Fruit fly (Drosophila melanogaster) whole organism, embryonic: ENCODE measurements around the gene Crys.

ENCODE experiments used
- CG10147 ChIP-seq: fragments of 200-800 bp; sonication (Bioruptor generic); optimal IDR thresholded peaks from 2 replicates; lab custom pipeline; 2019; ENCODE audit warnings: missing biosample characterization, mild to moderate bottlenecking, missing genetic modification characterization, moderate library complexity
- CG10959 ChIP-seq: fragments of 200-800 bp; sonication (Bioruptor generic); IDR thresholded peaks from 2 replicates; pipeline ENCODE4 v1.3.6; 2022; ENCODE audit warnings: missing biosample characterization, missing genetic modification characterization
- CG11560 ChIP-seq: fragments of 200-800 bp; sonication (Bioruptor generic); IDR thresholded peaks from 3 replicates; pipeline ENCODE4 v1.3.6; 2022; ENCODE audit warnings: missing biosample characterization, missing genetic modification characterization
- CG12659 ChIP-seq: fragments of 200-800 bp; sonication (Bioruptor generic); optimal IDR thresholded peaks from 3 replicates; lab custom pipeline; 2017; ENCODE audit warnings: mild to moderate bottlenecking, missing biosample characterization, missing genetic modification reagents, missing genetic modification characterization
- CG12942 ChIP-seq: fragments of 200-800 bp; sonication (Bioruptor generic); optimal IDR thresholded peaks from 3 replicates; lab custom pipeline; 2016; ENCODE audit warnings: missing biosample characterization, missing genetic modification characterization
- CG13296 ChIP-seq: fragments of 200-800 bp; sonication (Bioruptor generic); optimal IDR thresholded peaks from 3 replicates; lab custom pipeline; 2018; ENCODE audit warnings: missing biosample characterization, mild to moderate bottlenecking, missing genetic modification characterization
- CG14965 ChIP-seq: fragments of 200-800 bp; sonication (Bioruptor generic); optimal IDR thresholded peaks from 2 replicates; lab custom pipeline; 2016; ENCODE audit warnings: missing biosample characterization, missing genetic modification characterization, borderline replicate concordance
- CG17359 ChIP-seq: fragments of 200-800 bp; sonication (Bioruptor generic); optimal IDR thresholded peaks from 3 replicates; lab custom pipeline; 2018; ENCODE audit warnings: missing biosample characterization, mild to moderate bottlenecking, missing genetic modification characterization, moderate library complexity
- CG18599 ChIP-seq: fragments of 200-800 bp; sonication (Bioruptor generic); optimal IDR thresholded peaks from 3 replicates; lab custom pipeline; 2017; ENCODE audit warnings: missing biosample characterization, missing genetic modification characterization, mild to moderate bottlenecking, moderate library complexity, missing genetic modification reagents
- CG18619 ChIP-seq: fragments of 200-800 bp; sonication (Bioruptor generic); optimal IDR thresholded peaks from 3 replicates; lab custom pipeline; 2017; ENCODE audit warnings: missing biosample characterization, mild to moderate bottlenecking, missing genetic modification characterization
- CG2712 ChIP-seq: fragments of 200-800 bp; optimal IDR thresholded peaks from 3 replicates; lab custom pipeline; 2019; ENCODE audit warnings: missing biosample characterization, mild to moderate bottlenecking, missing genetic modification characterization, moderate library complexity
- CG2875 ChIP-seq: fragments of 200-800 bp; sonication (Bioruptor generic); optimal IDR thresholded peaks from 2 replicates; lab custom pipeline; 2017; ENCODE audit warnings: missing biosample characterization, mild to moderate bottlenecking, missing genetic modification characterization, missing genetic modification reagents
- CG30403 ChIP-seq: fragments of 200-800 bp; sonication (Bioruptor generic); optimal IDR thresholded peaks from 3 replicates; lab custom pipeline; 2016; ENCODE audit warnings: missing biosample characterization, missing genetic modification characterization
- CG31224 ChIP-seq: fragments of 200-800 bp; sonication (Bioruptor generic); IDR thresholded peaks from 2 replicates; pipeline ENCODE4 v1.3.6; 2022; ENCODE audit warnings: missing biosample characterization, missing genetic modification characterization
- CG34376 ChIP-seq: fragments of 200-800 bp; sonication (Bioruptor generic); optimal IDR thresholded peaks from 2 replicates; lab custom pipeline; 2018; ENCODE audit warnings: missing biosample characterization, mild to moderate bottlenecking, missing genetic modification characterization
- CG4328 ChIP-seq: fragments of 200-800 bp; sonication (Bioruptor generic); optimal IDR thresholded peaks from 3 replicates; lab custom pipeline; 2017; ENCODE audit warnings: missing biosample characterization, missing genetic modification reagents, missing genetic modification characterization
- CG4730 ChIP-seq: fragments of 200-800 bp; sonication (Bioruptor generic); IDR thresholded peaks from 2 replicates; pipeline ENCODE4 v1.3.6; 2022; ENCODE audit warnings: missing biosample characterization, missing genetic modification characterization
- CG4820 ChIP-seq: fragments of 200-800 bp; sonication (Bioruptor generic); optimal IDR thresholded peaks from 3 replicates; lab custom pipeline; 2016; ENCODE audit warnings: missing biosample characterization, missing genetic modification characterization
- CG5245 ChIP-seq: fragments of 200-800 bp; sonication (Bioruptor generic); optimal IDR thresholded peaks from 3 replicates; lab custom pipeline; 2016; ENCODE audit warnings: missing biosample characterization, missing genetic modification characterization
- CG6791 ChIP-seq: fragments of 200-800 bp; sonication (Bioruptor generic); IDR thresholded peaks from 3 replicates; pipeline ENCODE4 v1.3.6; 2022; ENCODE audit warnings: missing biosample characterization, missing genetic modification characterization; ENCODE audit not compliant: partially characterized antibody
- CG7271 ChIP-seq: fragments of 200-800 bp; sonication (Bioruptor generic); optimal IDR thresholded peaks from 2 replicates; lab custom pipeline; 2018; ENCODE audit warnings: missing biosample characterization, mild to moderate bottlenecking, missing genetic modification characterization, moderate library complexity
- CG7745 ChIP-seq: fragments of 200-800 bp; sonication (Bioruptor generic); optimal IDR thresholded peaks from 2 replicates; lab custom pipeline; 2018; ENCODE audit warnings: missing biosample characterization, mild to moderate bottlenecking, missing genetic modification characterization, moderate library complexity
- CG7786 ChIP-seq: fragments of 200-800 bp; sonication (Bioruptor generic); optimal IDR thresholded peaks from 2 replicates; lab custom pipeline; 2016; ENCODE audit warnings: missing biosample characterization, missing genetic modification characterization
- CG7839 ChIP-seq: fragments of 200-800 bp; sonication (Bioruptor generic); optimal IDR thresholded peaks from 3 replicates; lab custom pipeline; 2018; ENCODE audit warnings: missing biosample characterization, mild to moderate bottlenecking, missing genetic modification characterization, moderate library complexity
- CG9215 ChIP-seq: fragments of 200-800 bp; sonication (Bioruptor generic); IDR thresholded peaks from 2 replicates; pipeline ENCODE4 v1.3.6; 2022; ENCODE audit warnings: missing biosample characterization, missing genetic modification characterization
- Dfd ChIP-seq, 2 experiments: fragments of >200 bp; optimal IDR thresholded peaks; 2 replicates each; lab custom pipeline; 2017; ENCODE audit warnings: missing biosample characterization in 2 of 2, missing genetic modification characterization in 2 of 2
- Dip3 ChIP-seq: fragments of 200-800 bp; sonication (Bioruptor generic); optimal IDR thresholded peaks from 3 replicates; lab custom pipeline; 2016; ENCODE audit warnings: missing biosample characterization, missing genetic modification characterization
- Dp ChIP-seq: fragments of 200-800 bp; sonication (Bioruptor generic); optimal IDR thresholded peaks from 2 replicates; lab custom pipeline; 2018; ENCODE audit warnings: missing biosample characterization, mild to moderate bottlenecking, missing genetic modification characterization, moderate library complexity
- ERR ChIP-seq: fragments of 200-800 bp; sonication (Bioruptor generic); optimal IDR thresholded peaks from 2 replicates; lab custom pipeline; 2016; ENCODE audit warnings: missing biosample characterization, missing genetic modification characterization
- Elba2 ChIP-seq: fragments of 200-800 bp; sonication (Bioruptor generic); optimal IDR thresholded peaks from 3 replicates; lab custom pipeline; 2016; ENCODE audit warnings: missing biosample characterization, missing genetic modification characterization
- Hey ChIP-seq: fragments of 200-800 bp; sonication (Bioruptor generic); optimal IDR thresholded peaks from 3 replicates; lab custom pipeline; 2018; ENCODE audit warnings: missing biosample characterization, mild to moderate bottlenecking, missing genetic modification characterization
- Hr3 ChIP-seq: fragments of 200-800 bp; sonication (Bioruptor generic); optimal IDR thresholded peaks from 3 replicates; lab custom pipeline; 2016; ENCODE audit warnings: missing biosample characterization, missing genetic modification characterization
- NC2α ChIP-seq: fragments of 200-800 bp; sonication (Bioruptor generic); optimal IDR thresholded peaks from 2 replicates; lab custom pipeline; 2016; ENCODE audit warnings: missing biosample characterization, missing genetic modification characterization
- Ptx1 ChIP-seq: fragments of 200-800 bp; sonication (Bioruptor generic); IDR thresholded peaks from 2 replicates; pipeline ENCODE4 v1.3.6; 2022; ENCODE audit warnings: missing biosample characterization, missing genetic modification characterization
- Sin3A ChIP-seq: fragments of >200 bp; optimal IDR thresholded peaks from 2 replicates; lab custom pipeline; 2018
- Sry-δ ChIP-seq: fragments of 200-800 bp; sonication (Bioruptor generic); optimal IDR thresholded peaks from 2 replicates; lab custom pipeline; 2016; ENCODE audit warnings: missing biosample characterization, missing genetic modification characterization
- abd-A ChIP-seq: fragments of 200-800 bp; sonication (Bioruptor generic); optimal IDR thresholded peaks from 3 replicates; lab custom pipeline; 2019; ENCODE audit warnings: missing biosample characterization, mild to moderate bottlenecking, missing genetic modification characterization, moderate library complexity
- eve ChIP-seq, 2 experiments: fragments of >200 bp; optimal IDR thresholded peaks; 2 replicates each; lab custom pipeline; 2017; ENCODE audit warnings: missing biosample characterization in 2 of 2, missing genetic modification characterization in 2 of 2
- fd102C ChIP-seq: fragments of 200-800 bp; sonication (Bioruptor generic); optimal IDR thresholded peaks from 2 replicates; lab custom pipeline; 2018; ENCODE audit warnings: missing biosample characterization, mild to moderate bottlenecking, missing genetic modification characterization, moderate library complexity
- fd64A ChIP-seq: fragments of 200-800 bp; sonication (Bioruptor generic); optimal IDR thresholded peaks from 3 replicates; lab custom pipeline; 2018; ENCODE audit warnings: missing biosample characterization, mild to moderate bottlenecking, missing genetic modification characterization
- hth ChIP-seq: fragments of >200 bp; optimal IDR thresholded peaks from 2 replicates; lab custom pipeline; 2017; ENCODE audit warnings: inconsistent platforms
- jing ChIP-seq: fragments of 200-800 bp; sonication (Bioruptor generic); optimal IDR thresholded peaks from 2 replicates; lab custom pipeline; 2018; ENCODE audit warnings: missing biosample characterization, mild to moderate bottlenecking, missing genetic modification characterization
- ken ChIP-seq: fragments of 200-800 bp; sonication (Bioruptor generic); IDR thresholded peaks from 3 replicates; pipeline ENCODE4 v1.3.6; 2022; ENCODE audit warnings: missing biosample characterization, missing genetic modification characterization
- lola ChIP-seq, 3 experiments: fragments of >200 bp in 2 of 3; fragments of 200-800 bp in 1 of 3; sonication (Bioruptor generic) in 1 of 3; optimal IDR thresholded peaks; 2 replicates each; lab custom pipeline; 2017 to 2019; ENCODE audit warnings: missing biosample characterization in 3 of 3, missing genetic modification characterization in 3 of 3, mild to moderate bottlenecking in 1 of 3, moderate library complexity in 1 of 3
- mld ChIP-seq: fragments of 200-800 bp; sonication (Bioruptor generic); IDR thresholded peaks from 3 replicates; pipeline ENCODE4 v1.3.6; 2022; ENCODE audit warnings: missing biosample characterization, missing genetic modification characterization; ENCODE audit not compliant: partially characterized antibody
- pzg ChIP-seq: fragments of 200-800 bp; sonication (Bioruptor generic); optimal IDR thresholded peaks from 3 replicates; lab custom pipeline; 2018; ENCODE audit warnings: missing biosample characterization, mild to moderate bottlenecking, missing genetic modification characterization, moderate library complexity
- row ChIP-seq: fragments of 200-800 bp; sonication (Bioruptor generic); IDR thresholded peaks from 3 replicates; pipeline ENCODE4 v1.3.6; 2022; ENCODE audit warnings: missing biosample characterization, missing genetic modification characterization
- sens ChIP-seq: fragments of 200-800 bp; sonication (Bioruptor generic); peaks from one replicate; lab custom pipeline; 2016; ENCODE audit warnings: missing biosample characterization, missing genetic modification characterization
- sim ChIP-seq: fragments of 200-800 bp; sonication (Bioruptor generic); IDR thresholded peaks from 2 replicates; pipeline ENCODE4 v1.3.6; 2022; ENCODE audit warnings: missing biosample characterization, missing genetic modification characterization
- trh ChIP-seq: fragments of 200-800 bp; sonication (Bioruptor generic); optimal IDR thresholded peaks from 2 replicates; lab custom pipeline; 2016; ENCODE audit warnings: missing biosample characterization, missing genetic modification characterization
- z ChIP-seq: fragments of 200-800 bp; sonication (Bioruptor generic); IDR thresholded peaks from 3 replicates; pipeline ENCODE4 v1.3.6; 2022; ENCODE audit warnings: missing biosample characterization, missing genetic modification characterization
- zfh1 ChIP-seq: fragments of 200-800 bp; sonication (Bioruptor generic); IDR thresholded peaks from 3 replicates; pipeline ENCODE4 v1.3.6; 2022; ENCODE audit warnings: missing biosample characterization, missing genetic modification characterization

Gene Crys

dm6 chr2L:11987945-11988344 lies 44.0 kb downstream of the Crys start, which contains the start of the genes CG6686 and CG34163 (continued):
- peak; percentile 28 for TF ChIP-seq CG10147
- peak; percentile 63 for TF ChIP-seq pzg
- TF ChIP-seq CG10959 (GFP tag; lab: Robert Waterston, UW), result no peak
- TF ChIP-seq Ptx1 (GFP tag; lab: Robert Waterston, UW), result no peak; the same call in 1 of the 2 replicates
- no peak for TF ChIP-seq fd102C
- TF ChIP-seq zfh1 (GFP tag; lab: Robert Waterston, UW), result peak; percentile 49; the same call in 1 of the 3 replicates
- TF ChIP-seq trh (GFP tag; lab: Kevin White, UChicago), result no peak
- no peak for TF ChIP-seq Hey (tag; lab: Kevin White, UChicago)
- TF ChIP-seq CG7839 (tag; lab: Kevin White, UChicago), result peak; percentile 45
- TF ChIP-seq Sin3A, result peak; percentile 59
- TF ChIP-seq z (GFP tag; lab: Robert Waterston, UW), result no peak
- no peak for TF ChIP-seq CG9215 (GFP tag; lab: Robert Waterston, UW)
- no peak for TF ChIP-seq CG7745 (tag; lab: Kevin White, UChicago)
- peak; percentile 61 for TF ChIP-seq CG7271 (tag; lab: Kevin White, UChicago)
- TF ChIP-seq sim, result no peak
- no peak for TF ChIP-seq CG31224 (GFP tag; lab: Robert Waterston, UW)
- no peak for TF ChIP-seq eve (GFP tag; optimal IDR thresholded peaks at IDR 0.05; lab: Kevin White, UChicago)
- TF ChIP-seq fd64A (GFP tag; lab: Kevin White, UChicago), result no peak
- TF ChIP-seq jing (GFP tag; lab: Kevin White, UChicago), result no peak
- peak; percentile 86 for TF ChIP-seq sens
- peak; percentile 56 for TF ChIP-seq Dip3
- TF ChIP-seq CG2712, result peak; percentile 65
- no peak for TF ChIP-seq CG11560 (tag; lab: Robert Waterston, UW)
- TF ChIP-seq CG12942, result no peak
- TF ChIP-seq NC2α (GFP tag; lab: Kevin White, UChicago), result no peak
- peak; percentile 17 for TF ChIP-seq CG34376
- no peak for TF ChIP-seq CG6791 (GFP tag; lab: Robert Waterston, UW)
- no peak for TF ChIP-seq abd-A (tag; lab: Kevin White, UChicago)
- TF ChIP-seq Hr3 (GFP tag; lab: Kevin White, UChicago), result peak; percentile 55
- peak; percentile 69 for TF ChIP-seq row
- TF ChIP-seq Dp, result peak; percentile 43
- TF ChIP-seq Elba2 (GFP tag; lab: Kevin White, UChicago), result no peak
- TF ChIP-seq CG30403 (GFP tag; lab: Kevin White, UChicago), result peak; percentile 69
- TF ChIP-seq CG18599, result no peak
- no peak for TF ChIP-seq CG18619
- peak; percentile 29 for TF ChIP-seq CG4328 (GFP tag; lab: Kevin White, UChicago)
- no peak for TF ChIP-seq hth (lab: Kevin White, UChicago)
- peak; percentile 55 for TF ChIP-seq CG7786 (GFP tag; lab: Kevin White, UChicago)
- no peak for TF ChIP-seq CG4730 (GFP tag; lab: Robert Waterston, UW)
- TF ChIP-seq ken (GFP tag; lab: Robert Waterston, UW), result no peak; the same call in 2 of the 3 replicates
- no peak for TF ChIP-seq CG5245 (GFP tag; lab: Kevin White, UChicago)
- peak; percentile 3 for TF ChIP-seq CG13296
- TF ChIP-seq CG2875, result no peak
- no peak for TF ChIP-seq Dfd (GFP tag; optimal IDR thresholded peaks at IDR 0.05; lab: Kevin White, UChicago)
- peak; percentile 35 for TF ChIP-seq CG17359 (tag; lab: Kevin White, UChicago)
- peak; percentile 42 for TF ChIP-seq CG4820 (GFP tag; lab: Kevin White, UChicago)
- no peak for TF ChIP-seq CG14965
- TF ChIP-seq ERR (GFP tag; lab: Kevin White, UChicago), result no peak
- no peak for TF ChIP-seq mld (GFP tag; lab: Robert Waterston, UW)
- peak; percentile 68 for TF ChIP-seq CG12659 (GFP tag; lab: Kevin White, UChicago)
- no peak for TF ChIP-seq lola (GFP tag; optimal IDR thresholded peaks at IDR 0.05; lab: Kevin White, UChicago)
- peak; percentile 43 for TF ChIP-seq Sry-δ (GFP tag; lab: Kevin White, UChicago)
